Worm (Caenorhabditis elegans): ENCODE results near the gene T01C4.8.

- no peak for TF ChIP-seq unc-62 (GFP tag; optimal IDR thresholded peaks at IDR 0.05)
- no peak for TF ChIP-seq snpc-4 (tag; optimal IDR thresholded peaks at IDR 0.05)
- no peak for TF ChIP-seq sptf-1 (tag; optimal IDR thresholded peaks at IDR 0.05)
- TF ChIP-seq lsy-2 (tag; optimal IDR thresholded peaks at IDR 0.05), result no peak
- TF ChIP-seq mab-5 (tag; optimal IDR thresholded peaks at IDR 0.05), result no peak
- TF ChIP-seq nhr-28 (tag; optimal IDR thresholded peaks at IDR 0.05), result no peak
- TF ChIP-seq tbx-8 (GFP tag; optimal IDR thresholded peaks at IDR 0.05), result no peak
- no peak for TF ChIP-seq bed-3 (GFP tag; optimal IDR thresholded peaks at IDR 0.05)
Observed at ce11 chrV:7138320-7138719, 9.0 kb upstream of the T01C4.8 start, which contains the start of gene str-112.
